Worm (Caenorhabditis elegans) whole organism, late embryonic: Measurements from ENCODE around the gene wrt-3.

Experiments
- lin-11 ChIP-seq: fragments of 200-800 bp; sonication (Bioruptor generic); optimal IDR thresholded peaks from 2 replicates; lab custom pipeline; 2018; ENCODE audit warnings: mild to moderate bottlenecking, missing genetic modification characterization, missing compliant biosample characterization
- pros-1 ChIP-seq: fragments of 150-350 bp; optimal IDR thresholded peaks from 2 replicates; lab custom pipeline; 2014; ENCODE audit warnings: missing biosample characterization, missing genetic modification reagents, missing genetic modification characterization

DNA sequence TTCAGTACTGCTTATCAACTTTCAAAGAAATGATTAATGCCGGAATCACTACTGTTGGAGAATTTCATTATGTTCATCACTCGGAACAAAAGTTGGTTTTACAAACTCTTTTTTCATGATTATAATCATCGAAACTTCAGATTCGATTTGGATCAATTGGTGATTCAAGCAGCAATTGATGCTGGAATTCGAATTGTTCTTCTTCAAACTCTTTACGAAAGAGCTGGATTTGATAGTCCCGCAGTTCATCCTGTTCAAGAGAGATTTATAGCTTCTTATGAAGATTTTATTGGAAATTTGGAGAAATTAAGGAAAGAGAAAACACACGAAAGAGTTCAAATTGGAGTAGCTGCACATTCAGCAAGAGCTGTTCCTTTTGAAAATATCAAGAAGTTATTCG is 25.4 kb downstream of the wrt-3 start:
- TF ChIP-seq pros-1 (no peak), lin-11 (tag; lab: Kevin White, UChicago) (no peak)
